Fruit fly (Drosophila melanogaster) whole organism, embryonic: ENCODE data around the gene Wwox.
A peak's percentile ranks its signal among the peaks of the same experiment; 100 is the strongest.

Experiments used
- Ada2b ChIP-seq: fragments of 200-800 bp; sonication (Bioruptor generic); IDR thresholded peaks from 2 replicates; pipeline ENCODE4 v1.3.6; 2022; ENCODE audit warnings: missing biosample characterization, missing genetic modification characterization
- Asciz ChIP-seq: fragments of 200-800 bp; sonication (Bioruptor generic); optimal IDR thresholded peaks from 2 replicates; lab custom pipeline; 2017; ENCODE audit warnings: missing biosample characterization, mild to moderate bottlenecking, missing genetic modification characterization, missing genetic modification reagents
- Bdp1 ChIP-seq: fragments of 200-800 bp; sonication (Bioruptor generic); optimal IDR thresholded peaks from 3 replicates; lab custom pipeline; 2016; ENCODE audit warnings: missing biosample characterization, missing genetic modification characterization
- Blimp-1 ChIP-seq: fragments of 200-800 bp; sonication (Bioruptor generic); optimal IDR thresholded peaks from 3 replicates; lab custom pipeline; 2018; ENCODE audit warnings: missing biosample characterization, missing genetic modification characterization, mild to moderate bottlenecking, moderate library complexity, missing genetic modification reagents
- BtbVII ChIP-seq: fragments of 200-800 bp; sonication (Bioruptor generic); optimal IDR thresholded peaks from 3 replicates; lab custom pipeline; 2017; ENCODE audit warnings: missing biosample characterization, mild to moderate bottlenecking, missing genetic modification characterization
- CG11093 ChIP-seq: fragments of 200-800 bp; sonication (Bioruptor generic); IDR thresholded peaks from 3 replicates; pipeline ENCODE4 v1.3.6; 2022; ENCODE audit warnings: missing biosample characterization, missing genetic modification characterization
- CG11695 ChIP-seq: fragments of 200-800 bp; sonication (Bioruptor generic); IDR thresholded peaks from 3 replicates; pipeline ENCODE4 v1.3.6; 2022; ENCODE audit warnings: missing biosample characterization, missing genetic modification characterization
- CG12391 ChIP-seq: fragments of 200-800 bp; sonication (Bioruptor generic); optimal IDR thresholded peaks from 3 replicates; lab custom pipeline; 2018; ENCODE audit warnings: missing biosample characterization, mild to moderate bottlenecking, missing genetic modification characterization, moderate library complexity
- CG12659 ChIP-seq: fragments of 200-800 bp; sonication (Bioruptor generic); optimal IDR thresholded peaks from 3 replicates; lab custom pipeline; 2017; ENCODE audit warnings: mild to moderate bottlenecking, missing biosample characterization, missing genetic modification reagents, missing genetic modification characterization
- CG13424 ChIP-seq: fragments of 200-800 bp; sonication (Bioruptor generic); optimal IDR thresholded peaks from 2 replicates; lab custom pipeline; 2019; ENCODE audit warnings: missing biosample characterization, mild to moderate bottlenecking, missing genetic modification characterization, moderate library complexity
- CG14050 ChIP-seq: fragments of 200-800 bp; sonication (Bioruptor generic); IDR thresholded peaks from 3 replicates; pipeline ENCODE4 v1.3.6; 2022; ENCODE audit warnings: missing biosample characterization, missing genetic modification characterization
- CG1602 ChIP-seq: fragments of 200-800 bp; sonication (Bioruptor generic); optimal IDR thresholded peaks from 3 replicates; lab custom pipeline; 2016; ENCODE audit warnings: missing biosample characterization, missing genetic modification characterization
- CG1603 ChIP-seq: fragments of 200-800 bp; sonication (Bioruptor generic); optimal IDR thresholded peaks from 2 replicates; lab custom pipeline; 2019; ENCODE audit warnings: missing biosample characterization, mild to moderate bottlenecking, missing genetic modification characterization, moderate library complexity
- CG17361 ChIP-seq: fragments of 200-800 bp; sonication (Bioruptor generic); IDR thresholded peaks from 3 replicates; pipeline ENCODE4 v1.3.6; 2022; ENCODE audit warnings: missing biosample characterization, missing genetic modification characterization
- CG1792 ChIP-seq: fragments of 200-800 bp; sonication (Bioruptor generic); optimal IDR thresholded peaks from 2 replicates; lab custom pipeline; 2016; ENCODE audit warnings: missing biosample characterization, missing genetic modification characterization
- CG3065 ChIP-seq: fragments of 200-800 bp; sonication (Bioruptor generic); optimal IDR thresholded peaks from 2 replicates; lab custom pipeline; 2016; ENCODE audit warnings: missing biosample characterization, missing genetic modification characterization
- CG3281 ChIP-seq: fragments of 200-800 bp; sonication (Bioruptor generic); optimal IDR thresholded peaks from 3 replicates; lab custom pipeline; 2017; ENCODE audit warnings: missing biosample characterization, mild to moderate bottlenecking, missing genetic modification characterization
- CG4424 ChIP-seq: fragments of 200-800 bp; sonication (Bioruptor generic); optimal IDR thresholded peaks from 3 replicates; lab custom pipeline; 2016; ENCODE audit warnings: missing biosample characterization, missing genetic modification characterization
- CG7839 ChIP-seq: fragments of 200-800 bp; sonication (Bioruptor generic); optimal IDR thresholded peaks from 3 replicates; lab custom pipeline; 2018; ENCODE audit warnings: missing biosample characterization, mild to moderate bottlenecking, missing genetic modification characterization, moderate library complexity
- CG9876 ChIP-seq: fragments of 200-800 bp; sonication (Bioruptor generic); optimal IDR thresholded peaks from 2 replicates; lab custom pipeline; 2016; ENCODE audit warnings: missing biosample characterization, missing genetic modification characterization
- CG9932 ChIP-seq: fragments of 200-800 bp; sonication (Bioruptor generic); IDR thresholded peaks from 2 replicates; pipeline ENCODE4 v1.3.6; 2022; ENCODE audit warnings: missing biosample characterization, missing genetic modification characterization
- Hmr ChIP-seq: fragments of 200-800 bp; sonication (Bioruptor generic); optimal IDR thresholded peaks from 3 replicates; lab custom pipeline; 2017; ENCODE audit warnings: mild to moderate bottlenecking, missing biosample characterization, missing genetic modification reagents, missing genetic modification characterization
- Hr39 ChIP-seq: fragments of >200 bp; optimal IDR thresholded peaks from 2 replicates; lab custom pipeline; 2017
- Jarid2 ChIP-seq: fragments of 200-800 bp; sonication (Bioruptor generic); optimal IDR thresholded peaks from 3 replicates; lab custom pipeline; 2017; ENCODE audit warnings: mild to moderate bottlenecking, missing biosample characterization, missing genetic modification reagents, missing genetic modification characterization
- Lim3 ChIP-seq: fragments of 200-800 bp; sonication (Bioruptor generic); IDR thresholded peaks from 2 replicates; pipeline ENCODE4 v1.3.6; 2022; ENCODE audit warnings: missing biosample characterization, missing genetic modification characterization
- NFAT ChIP-seq: fragments of 200-800 bp; sonication (Bioruptor generic); IDR thresholded peaks from 2 replicates; pipeline ENCODE4 v1.3.6; 2022; ENCODE audit warnings: missing biosample characterization, missing genetic modification characterization
- Poxn ChIP-seq: fragments of 200-800 bp; sonication (Bioruptor generic); IDR thresholded peaks from 2 replicates; pipeline ENCODE4 v1.3.6; 2022; ENCODE audit warnings: missing biosample characterization, missing genetic modification characterization
- Ptx1 ChIP-seq: fragments of 200-800 bp; sonication (Bioruptor generic); IDR thresholded peaks from 2 replicates; pipeline ENCODE4 v1.3.6; 2022; ENCODE audit warnings: missing biosample characterization, missing genetic modification characterization
- Rfx ChIP-seq: fragments of 200-800 bp; sonication (Bioruptor generic); IDR thresholded peaks from 2 replicates; pipeline ENCODE4 v1.3.6; 2022; ENCODE audit warnings: missing biosample characterization, missing genetic modification characterization
- Sox102F ChIP-seq: fragments of 200-800 bp; sonication (Bioruptor generic); optimal IDR thresholded peaks from 2 replicates; lab custom pipeline; 2018; ENCODE audit warnings: missing biosample characterization, mild to moderate bottlenecking, missing genetic modification characterization, moderate library complexity
- Taf1 ChIP-seq: fragments of 200-800 bp; sonication (Bioruptor generic); IDR thresholded peaks from 2 replicates; pipeline ENCODE4 v1.3.6; 2022; ENCODE audit warnings: missing biosample characterization, missing genetic modification characterization
- Vsx1 ChIP-seq: fragments of 200-800 bp; sonication (Bioruptor generic); optimal IDR thresholded peaks from 2 replicates; lab custom pipeline; 2017; ENCODE audit warnings: missing biosample characterization, mild to moderate bottlenecking, missing genetic modification characterization, missing genetic modification reagents
- chinmo ChIP-seq: fragments of 200-800 bp; sonication (Bioruptor generic); IDR thresholded peaks from 4 replicates; pipeline ENCODE4 v1.3.6; 2022; ENCODE audit warnings: missing biosample characterization, missing genetic modification characterization; ENCODE audit not compliant: partially characterized antibody
- chn ChIP-seq: fragments of 200-800 bp; sonication (Bioruptor generic); optimal IDR thresholded peaks from 2 replicates; lab custom pipeline; 2016; ENCODE audit warnings: missing biosample characterization, missing genetic modification characterization
- ci ChIP-seq: fragments of 200-800 bp; sonication (Bioruptor generic); IDR thresholded peaks from 3 replicates; pipeline ENCODE4 v1.3.6; 2022; ENCODE audit warnings: missing biosample characterization, missing genetic modification characterization
- danr ChIP-seq: fragments of 200-800 bp; sonication (Bioruptor generic); IDR thresholded peaks from 2 replicates; pipeline ENCODE4 v1.3.6; 2022; ENCODE audit warnings: missing biosample characterization, missing genetic modification characterization
- disco-r ChIP-seq: fragments of 200-800 bp; sonication (Bioruptor generic); optimal IDR thresholded peaks from 2 replicates; lab custom pipeline; 2016; ENCODE audit warnings: missing biosample characterization, missing genetic modification characterization
- fd96Cb ChIP-seq: fragments of 200-800 bp; sonication (Bioruptor generic); optimal IDR thresholded peaks from 2 replicates; lab custom pipeline; 2018; ENCODE audit warnings: missing biosample characterization, mild to moderate bottlenecking, missing genetic modification characterization, moderate library complexity
- gem ChIP-seq: fragments of 200-800 bp; sonication (Bioruptor generic); optimal IDR thresholded peaks from 2 replicates; lab custom pipeline; 2019; ENCODE audit warnings: missing biosample characterization, mild to moderate bottlenecking, missing genetic modification characterization, moderate library complexity
- grn ChIP-seq: fragments of 200-800 bp; sonication (Bioruptor generic); optimal IDR thresholded peaks from 3 replicates; lab custom pipeline; 2017; ENCODE audit warnings: missing biosample characterization, missing genetic modification characterization
- her ChIP-seq: fragments of 200-800 bp; sonication (Bioruptor generic); optimal IDR thresholded peaks from 2 replicates; lab custom pipeline; 2016; ENCODE audit warnings: missing biosample characterization, missing genetic modification characterization
- jumu ChIP-seq: fragments of 200-800 bp; sonication (Bioruptor generic); optimal IDR thresholded peaks from 3 replicates; lab custom pipeline; 2016; ENCODE audit warnings: missing biosample characterization, missing genetic modification characterization
- kay ChIP-seq: fragments of 200-800 bp; sonication (Bioruptor generic); optimal IDR thresholded peaks from 2 replicates; lab custom pipeline; 2016; ENCODE audit warnings: missing biosample characterization, missing genetic modification characterization
- ken ChIP-seq: fragments of 200-800 bp; sonication (Bioruptor generic); IDR thresholded peaks from 3 replicates; pipeline ENCODE4 v1.3.6; 2022; ENCODE audit warnings: missing biosample characterization, missing genetic modification characterization
- lab ChIP-seq: fragments of 200-800 bp; sonication (Bioruptor generic); optimal IDR thresholded peaks from 3 replicates; lab custom pipeline; 2017; ENCODE audit warnings: missing biosample characterization, missing genetic modification characterization, mild to moderate bottlenecking, moderate library complexity, missing genetic modification reagents
- oc ChIP-seq: fragments of 200-800 bp; sonication (Bioruptor generic); optimal IDR thresholded peaks from 2 replicates; lab custom pipeline; 2018; ENCODE audit warnings: missing biosample characterization, mild to moderate bottlenecking, missing genetic modification characterization, moderate library complexity
- odd ChIP-seq: fragments of 200-800 bp; sonication (Bioruptor generic); optimal IDR thresholded peaks from 2 replicates; lab custom pipeline; 2017; ENCODE audit warnings: missing biosample characterization, mild to moderate bottlenecking, missing genetic modification characterization
- pros ChIP-seq: fragments of 200-800 bp; sonication (Bioruptor generic); optimal IDR thresholded peaks from 3 replicates; lab custom pipeline; 2019; ENCODE audit warnings: missing biosample characterization, mild to moderate bottlenecking, missing genetic modification characterization, moderate library complexity
- tio ChIP-seq: fragments of 200-800 bp; sonication (Bioruptor generic); optimal IDR thresholded peaks from 2 replicates; lab custom pipeline; 2017; ENCODE audit warnings: missing biosample characterization, missing genetic modification characterization, inconsistent platforms
- trem ChIP-seq: fragments of 200-800 bp; optimal IDR thresholded peaks from 3 replicates; lab custom pipeline; 2019; ENCODE audit warnings: missing biosample characterization, mild to moderate bottlenecking, missing genetic modification characterization, moderate library complexity
- usp ChIP-seq: fragments of >200 bp; optimal IDR thresholded peaks from 2 replicates; lab custom pipeline; 2017; ENCODE audit warnings: missing biosample characterization, missing genetic modification characterization
- vvl ChIP-seq: fragments of 200-800 bp; sonication (Bioruptor generic); IDR thresholded peaks from 2 replicates; pipeline ENCODE4 v1.3.6; 2022; ENCODE audit warnings: missing biosample characterization, missing genetic modification characterization

Wwox gene

DNA sequence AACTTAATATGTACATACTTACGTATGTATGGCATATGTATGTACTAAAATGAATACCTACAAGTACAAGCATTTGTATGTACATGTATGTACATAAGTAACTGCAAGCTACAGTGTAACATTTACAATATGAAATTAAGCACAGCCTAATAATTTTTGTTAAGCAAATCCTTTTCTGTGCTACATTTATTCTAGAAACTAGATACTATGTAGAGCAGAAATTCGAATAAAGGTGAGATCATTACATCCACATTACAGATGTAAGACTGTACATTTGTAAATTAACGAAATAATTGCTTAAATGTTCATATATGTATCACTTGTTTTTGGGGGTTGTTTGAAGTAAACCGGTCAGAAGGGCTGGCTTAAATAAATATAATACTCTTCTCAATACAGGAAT, 12.1 kb downstream of the Wwox start (continued):
- no peak for TF ChIP-seq usp (GFP tag; lab: Kevin White, UChicago)
- TF ChIP-seq Bdp1 (GFP tag; lab: Kevin White, UChicago) = no peak
- no peak for TF ChIP-seq CG11093 (GFP tag; lab: Robert Waterston, UW)
- TF ChIP-seq CG13424 = peak; percentile 41
- TF ChIP-seq jumu (GFP tag; lab: Kevin White, UChicago) = no peak
- peak; percentile 54 for TF ChIP-seq CG1603
- peak; percentile 18 for TF ChIP-seq CG12659 (GFP tag; lab: Kevin White, UChicago)
- TF ChIP-seq danr (GFP tag; lab: Robert Waterston, UW) = no peak
- TF ChIP-seq chn (GFP tag; lab: Kevin White, UChicago) = no peak
- no peak for TF ChIP-seq grn (GFP tag; lab: Kevin White, UChicago)
- peak; percentile 1 for TF ChIP-seq Vsx1 (GFP tag; lab: Kevin White, UChicago)
- no peak for TF ChIP-seq pros (GFP tag; lab: Kevin White, UChicago)
- no peak for TF ChIP-seq Blimp-1 (GFP tag; lab: Kevin White, UChicago)
- TF ChIP-seq CG12391 (tag; lab: Kevin White, UChicago) = peak; percentile 32
- TF ChIP-seq CG14050 (GFP tag; lab: Robert Waterston, UW) = 0 out of 3 replicates have a peak, but pooled peaks have one; percentile 20
- TF ChIP-seq CG3065 (GFP tag; lab: Kevin White, UChicago) = no peak
- peak; percentile 8 for TF ChIP-seq CG7839 (tag; lab: Kevin White, UChicago)
- TF ChIP-seq kay (GFP tag; lab: Kevin White, UChicago) = no peak
- TF ChIP-seq ken (GFP tag; lab: Robert Waterston, UW) = no peak
- peak; percentile 0 for TF ChIP-seq tio (GFP tag; lab: Kevin White, UChicago)
- no peak for TF ChIP-seq odd (GFP tag; lab: Kevin White, UChicago)
- TF ChIP-seq her (GFP tag; lab: Kevin White, UChicago) = no peak
- TF ChIP-seq CG9932 (GFP tag; lab: Robert Waterston, UW) = peak; percentile 15; the same call in 1 of the 2 replicates
- TF ChIP-seq CG1602 (GFP tag; lab: Kevin White, UChicago) = no peak
- TF ChIP-seq fd96Cb (tag; lab: Kevin White, UChicago) = peak; percentile 7
- TF ChIP-seq vvl (GFP tag; lab: Robert Waterston, UW) = peak; percentile 14; the same call in 1 of the 2 replicates
- peak; percentile 17 for TF ChIP-seq lab (GFP tag; lab: Kevin White, UChicago)
- peak; percentile 66 for TF ChIP-seq gem (tag; lab: Kevin White, UChicago)
- TF ChIP-seq Hmr (GFP tag; lab: Kevin White, UChicago) = peak; percentile 16
- TF ChIP-seq disco-r (GFP tag; lab: Kevin White, UChicago) = no peak
- TF ChIP-seq BtbVII (GFP tag; lab: Kevin White, UChicago) = no peak
- TF ChIP-seq NFAT (GFP tag; lab: Robert Waterston, UW) = no peak
- no peak for TF ChIP-seq trem (tag; lab: Kevin White, UChicago)
- TF ChIP-seq Ada2b = peak; percentile 25; the same call in 1 of the 2 replicates
- no peak for TF ChIP-seq Lim3
- peak; percentile 49; the same call in 1 of the 2 replicates for TF ChIP-seq Rfx (GFP tag; lab: Robert Waterston, UW)
- TF ChIP-seq CG1792 = no peak
- TF ChIP-seq Jarid2 (GFP tag; lab: Kevin White, UChicago) = no peak
- TF ChIP-seq CG17361 (GFP tag; lab: Robert Waterston, UW) = 0 out of 3 replicates have a peak, but pooled peaks have one; percentile 28
- no peak for TF ChIP-seq Taf1
- peak; percentile 21; the same call in 1 of the 3 replicates for TF ChIP-seq CG11695 (GFP tag; lab: Robert Waterston, UW)
- no peak for TF ChIP-seq Poxn (GFP tag; lab: Robert Waterston, UW)
- no peak for TF ChIP-seq CG9876 (GFP tag; lab: Kevin White, UChicago)
- TF ChIP-seq CG3281 (GFP tag; lab: Kevin White, UChicago) = peak; percentile 23
- no peak for TF ChIP-seq chinmo
- no peak for TF ChIP-seq oc (tag; lab: Kevin White, UChicago)
- TF ChIP-seq ci (GFP tag; lab: Robert Waterston, UW) = no peak
- TF ChIP-seq Asciz = peak; percentile 33
- TF ChIP-seq CG4424 (GFP tag; lab: Kevin White, UChicago) = peak; percentile 19
- TF ChIP-seq Hr39 = no peak
- TF ChIP-seq Sox102F (GFP tag; lab: Kevin White, UChicago) = peak; percentile 36
- peak; percentile 50; the same call in 1 of the 2 replicates for TF ChIP-seq Ptx1
